Comparison of ENCODE assay signal across 1 fruit fly cellular context in the genomic region with DNA sequence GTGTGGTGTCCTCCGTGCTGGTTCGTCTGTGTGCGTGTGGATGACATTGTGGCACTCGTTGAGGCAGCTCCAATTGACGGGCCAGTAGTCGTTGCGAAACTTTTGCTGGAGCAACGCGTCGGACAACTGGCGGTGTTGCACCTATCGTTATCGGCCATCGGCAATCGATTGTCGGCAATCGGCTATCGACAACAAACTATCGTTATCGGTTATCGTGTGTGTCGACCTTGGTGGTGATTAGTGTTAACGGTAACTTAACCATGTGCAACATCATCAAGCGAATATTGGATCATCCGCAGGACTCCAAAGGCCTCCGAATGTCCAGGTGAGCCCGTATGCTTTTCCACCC.
TF ChIP-seq lines count a peak whose summit lies in the region.

A gene (plus strand): TSS at position 119 of the 349 bp plus-strand sequence.

TF ChIP-seq in whole organism, embryonic, 481 proteins besides CTCF, POLR2A, EP300 and RAD21 (continued from another document):
- no peak for TF ChIP-seq CG14965 (GFP tag; optimal IDR thresholded peaks at IDR 0.05; lab: Kevin White, UChicago; ENCODE audit: borderline replicate concordance)
- no peak for TF ChIP-seq Awh (GFP tag; IDR thresholded peaks at IDR 0.05; lab: Robert Waterston, UW)
- TF ChIP-seq CG17385 (GFP tag; optimal IDR thresholded peaks at IDR 0.05; lab: Kevin White, UChicago): no peak
- TF ChIP-seq NfI (GFP tag; optimal IDR thresholded peaks at IDR 0.05; lab: Kevin White, UChicago): no peak
- peak; percentile 37; the same call in 1 of the 2 replicates for TF ChIP-seq inv (GFP tag; IDR thresholded peaks at IDR 0.05; lab: Robert Waterston, UW; ENCODE audit: partially characterized antibody)
- no peak for TF ChIP-seq CG11696 (GFP tag; IDR thresholded peaks at IDR 0.05; lab: Robert Waterston, UW)
- TF ChIP-seq Atf-2 (GFP tag; optimal IDR thresholded peaks at IDR 0.05; lab: Kevin White, UChicago): no peak
- TF ChIP-seq CG3163 (GFP tag; optimal IDR thresholded peaks at IDR 0.05; lab: Kevin White, UChicago): peak; percentile 61
- TF ChIP-seq tll (GFP tag; optimal IDR thresholded peaks at IDR 0.05; lab: Kevin White, UChicago): no peak
- peak; percentile 65; the same call in 2 of the 3 replicates for TF ChIP-seq CG16813 (GFP tag; IDR thresholded peaks at IDR 0.05; lab: Robert Waterston, UW; ENCODE audit: partially characterized antibody)
- no peak for TF ChIP-seq Sox100B (GFP tag; optimal IDR thresholded peaks at IDR 0.05; lab: Kevin White, UChicago)
- no peak for TF ChIP-seq unpg (GFP tag; optimal IDR thresholded peaks at IDR 0.05; lab: Kevin White, UChicago)
- no peak for TF ChIP-seq NFAT (GFP tag; IDR thresholded peaks at IDR 0.05; lab: Robert Waterston, UW)
- TF ChIP-seq CG17612 (GFP tag; IDR thresholded peaks at IDR 0.05; lab: Robert Waterston, UW): no peak
- TF ChIP-seq yki (optimal IDR thresholded peaks at IDR 0.05; lab: Kevin White, UChicago): no peak
- no peak for TF ChIP-seq CG6813 (GFP tag; optimal IDR thresholded peaks at IDR 0.05; lab: Kevin White, UChicago)
- no peak for TF ChIP-seq croc (GFP tag; conservative IDR thresholded peaks at IDR 0.05; lab: Robert Waterston, UW)
- no peak for TF ChIP-seq z (GFP tag; IDR thresholded peaks at IDR 0.05; lab: Robert Waterston, UW)
- no peak for TF ChIP-seq CG7357 (GFP tag; IDR thresholded peaks at IDR 0.05; lab: Robert Waterston, UW)
- no peak for TF ChIP-seq CG2116 (GFP tag; optimal IDR thresholded peaks at IDR 0.05; lab: Kevin White, UChicago)
- peak; percentile 65; the same call in 2 of the 3 replicates for TF ChIP-seq CG34224 (GFP tag; IDR thresholded peaks at IDR 0.05; lab: Robert Waterston, UW; ENCODE audit: partially characterized antibody)
- TF ChIP-seq Oaz (GFP tag; IDR thresholded peaks at IDR 0.05; lab: Robert Waterston, UW): no peak
- TF ChIP-seq zen2 (GFP tag; IDR thresholded peaks at IDR 0.05; lab: Robert Waterston, UW; ENCODE audit: partially characterized antibody): peak; percentile 85; the same call in 2 of the 3 replicates
- TF ChIP-seq stwl (tag; optimal IDR thresholded peaks at IDR 0.05; lab: Kevin White, UChicago): peak; percentile 88
- TF ChIP-seq CG10431 (GFP tag; optimal IDR thresholded peaks at IDR 0.05; lab: Kevin White, UChicago): no peak
- TF ChIP-seq seq (GFP tag; IDR thresholded peaks at IDR 0.05; lab: Robert Waterston, UW): no peak; the same call in 1 of the 2 replicates
- no peak for TF ChIP-seq CG8089 (GFP tag; optimal IDR thresholded peaks at IDR 0.05; lab: Kevin White, UChicago)
- TF ChIP-seq sens (GFP tag; lab: Kevin White, UChicago): no peak
- no peak for TF ChIP-seq Drgx (GFP tag; IDR thresholded peaks at IDR 0.05; lab: Robert Waterston, UW)
- TF ChIP-seq wor (GFP tag; IDR thresholded peaks at IDR 0.05; lab: Robert Waterston, UW): no peak
- no peak for TF ChIP-seq ssp (GFP tag; IDR thresholded peaks at IDR 0.05; lab: Robert Waterston, UW)
- peak; percentile 57 for TF ChIP-seq tna (GFP tag; IDR thresholded peaks at IDR 0.05; lab: Robert Waterston, UW; ENCODE audit: partially characterized antibody)
- TF ChIP-seq GATAe (GFP tag; conservative IDR thresholded peaks at IDR 0.05; lab: Robert Waterston, UW): no peak
- no peak for TF ChIP-seq CG11247 (GFP tag; IDR thresholded peaks at IDR 0.05; lab: Robert Waterston, UW)
- no peak for TF ChIP-seq lov (optimal IDR thresholded peaks at IDR 0.05; lab: Kevin White, UChicago)
- TF ChIP-seq lov (GFP tag; IDR thresholded peaks at IDR 0.05; lab: Robert Waterston, UW): no peak
- peak; percentile 56 for TF ChIP-seq CG13287 (GFP tag; IDR thresholded peaks at IDR 0.05; lab: Robert Waterston, UW; ENCODE audit: partially characterized antibody)
- TF ChIP-seq CG18764 (GFP tag; optimal IDR thresholded peaks at IDR 0.05; lab: Kevin White, UChicago): no peak
- no peak for TF ChIP-seq grn (GFP tag; optimal IDR thresholded peaks at IDR 0.05; lab: Kevin White, UChicago)
- TF ChIP-seq lmd (GFP tag; IDR thresholded peaks at IDR 0.05; lab: Robert Waterston, UW): no peak
- no peak for TF ChIP-seq CG12071 (GFP tag; optimal IDR thresholded peaks at IDR 0.05; lab: Kevin White, UChicago)
- no peak for TF ChIP-seq CG14014 (GFP tag; IDR thresholded peaks at IDR 0.05; lab: Robert Waterston, UW)
- no peak for TF ChIP-seq wek (GFP tag; optimal IDR thresholded peaks at IDR 0.05; lab: Kevin White, UChicago)
- peak; percentile 52 for TF ChIP-seq cg (GFP tag; optimal IDR thresholded peaks at IDR 0.05; lab: Kevin White, UChicago)
- TF ChIP-seq CG9817 (tag; optimal IDR thresholded peaks at IDR 0.05; lab: Kevin White, UChicago): no peak
- TF ChIP-seq CG11456 (GFP tag; IDR thresholded peaks at IDR 0.05; lab: Robert Waterston, UW): no peak
- TF ChIP-seq chif (GFP tag; optimal IDR thresholded peaks at IDR 0.05; lab: Kevin White, UChicago): no peak
- no peak for TF ChIP-seq CG6765 (GFP tag; optimal IDR thresholded peaks at IDR 0.05; lab: Kevin White, UChicago)
- TF ChIP-seq Sry-δ (GFP tag; optimal IDR thresholded peaks at IDR 0.05; lab: Kevin White, UChicago): no peak
- TF ChIP-seq Lim3 (GFP tag; IDR thresholded peaks at IDR 0.05; lab: Robert Waterston, UW): no peak
- peak; percentile 51 for TF ChIP-seq Dref (GFP tag; IDR thresholded peaks at IDR 0.05; lab: Robert Waterston, UW)
- TF ChIP-seq Myb (GFP tag; optimal IDR thresholded peaks at IDR 0.05; lab: Kevin White, UChicago): no peak
- no peak for TF ChIP-seq CG12236 (GFP tag; optimal IDR thresholded peaks at IDR 0.05; lab: Kevin White, UChicago)
- TF ChIP-seq CG14050 (GFP tag; IDR thresholded peaks at IDR 0.05; lab: Robert Waterston, UW): no peak
- no peak for TF ChIP-seq CG4404 (GFP tag; IDR thresholded peaks at IDR 0.05; lab: Robert Waterston, UW)
- TF ChIP-seq phol (tag; optimal IDR thresholded peaks at IDR 0.05; lab: Kevin White, UChicago): no peak
- no peak for TF ChIP-seq CG10147 (GFP tag; optimal IDR thresholded peaks at IDR 0.05; lab: Kevin White, UChicago)
- TF ChIP-seq jigr1 (GFP tag; IDR thresholded peaks at IDR 0.05; lab: Robert Waterston, UW): no peak
- no peak for TF ChIP-seq CG12155 (GFP tag; optimal IDR thresholded peaks at IDR 0.05; lab: Kevin White, UChicago)
- TF ChIP-seq Sry-β (GFP tag; optimal IDR thresholded peaks at IDR 0.05; lab: Kevin White, UChicago): no peak
- TF ChIP-seq CG8944 (GFP tag; optimal IDR thresholded peaks at IDR 0.05; lab: Kevin White, UChicago): no peak
- no peak for TF ChIP-seq gsb-n (tag; optimal IDR thresholded peaks at IDR 0.05; lab: Kevin White, UChicago)
- no peak for TF ChIP-seq gro (GFP tag; optimal IDR thresholded peaks at IDR 0.05; lab: Kevin White, UChicago)
- no peak for TF ChIP-seq Dip3 (GFP tag; optimal IDR thresholded peaks at IDR 0.05; lab: Kevin White, UChicago)
- TF ChIP-seq CG12104 (GFP tag; optimal IDR thresholded peaks at IDR 0.05; lab: Kevin White, UChicago): no peak
- no peak for TF ChIP-seq CG4707 (GFP tag; optimal IDR thresholded peaks at IDR 0.05; lab: Kevin White, UChicago)
- TF ChIP-seq sisA (GFP tag; IDR thresholded peaks at IDR 0.05; lab: Robert Waterston, UW): no peak
- TF ChIP-seq sim (GFP tag; IDR thresholded peaks at IDR 0.05; lab: Robert Waterston, UW): no peak
- no peak for TF ChIP-seq CG1602 (GFP tag; optimal IDR thresholded peaks at IDR 0.05; lab: Kevin White, UChicago)
- TF ChIP-seq Lpt (GFP tag; optimal IDR thresholded peaks at IDR 0.05; lab: Kevin White, UChicago): no peak
- TF ChIP-seq CG11504 (tag; optimal IDR thresholded peaks at IDR 0.05; lab: Kevin White, UChicago): no peak
- no peak for TF ChIP-seq CG3281 (GFP tag; optimal IDR thresholded peaks at IDR 0.05; lab: Kevin White, UChicago)
- no peak for TF ChIP-seq YL-1 (GFP tag; optimal IDR thresholded peaks at IDR 0.05; lab: Kevin White, UChicago)
- TF ChIP-seq fd102C (GFP tag; optimal IDR thresholded peaks at IDR 0.05; lab: Kevin White, UChicago): no peak
- no peak for TF ChIP-seq Hey (tag; optimal IDR thresholded peaks at IDR 0.05; lab: Kevin White, UChicago)
- TF ChIP-seq pros (GFP tag; optimal IDR thresholded peaks at IDR 0.05; lab: Kevin White, UChicago): no peak
- TF ChIP-seq Vsx1 (GFP tag; optimal IDR thresholded peaks at IDR 0.05; lab: Kevin White, UChicago): no peak
- no peak for TF ChIP-seq bigmax (GFP tag; optimal IDR thresholded peaks at IDR 0.05; lab: Kevin White, UChicago)
- TF ChIP-seq Antp (GFP tag; optimal IDR thresholded peaks at IDR 0.05; lab: Kevin White, UChicago): no peak
- no peak for TF ChIP-seq Rx (GFP tag; IDR thresholded peaks at IDR 0.05; lab: Robert Waterston, UW)
- TF ChIP-seq Oli (tag; optimal IDR thresholded peaks at IDR 0.05; lab: Kevin White, UChicago): no peak
- no peak for TF ChIP-seq cwo (GFP tag; optimal IDR thresholded peaks at IDR 0.05; lab: Kevin White, UChicago)
- no peak for TF ChIP-seq tin (GFP tag; optimal IDR thresholded peaks at IDR 0.05; lab: Kevin White, UChicago)
- no peak for TF ChIP-seq Hr78 (GFP tag; optimal IDR thresholded peaks at IDR 0.05; lab: Kevin White, UChicago)
- TF ChIP-seq CG12391 (tag; optimal IDR thresholded peaks at IDR 0.05; lab: Kevin White, UChicago): no peak
- TF ChIP-seq run (tag; optimal IDR thresholded peaks at IDR 0.05; lab: Kevin White, UChicago): no peak
- TF ChIP-seq shn (GFP tag; optimal IDR thresholded peaks at IDR 0.05; lab: Kevin White, UChicago): no peak
- no peak for TF ChIP-seq Ada2b (GFP tag; IDR thresholded peaks at IDR 0.05; lab: Robert Waterston, UW)
- no peak for TF ChIP-seq cato (GFP tag; optimal IDR thresholded peaks at IDR 0.05; lab: Kevin White, UChicago; ENCODE audit: borderline replicate concordance)
